Worm (Caenorhabditis elegans) whole organism, mixed stage, embryonic: ENCODE results near the gene csb-1.

ENCODE experiments used
- M03D4.4 ChIP-seq: sonication (generic microtip); optimal IDR thresholded peaks from 2 replicates; lab custom pipeline; 2017; ENCODE audit warnings: mild to moderate bottlenecking, missing genetic modification characterization, missing compliant biosample characterization
- bed-3 ChIP-seq: fragments of 200-800 bp; sonication (Bioruptor generic); optimal IDR thresholded peaks from 3 replicates; lab custom pipeline; 2018; ENCODE audit warnings: mild to moderate bottlenecking, missing genetic modification characterization, moderate library complexity, missing compliant biosample characterization
- blmp-1 ChIP-seq: fragments of 150-350 bp; optimal IDR thresholded peaks from 2 replicates; lab custom pipeline; 2014; ENCODE audit warnings: missing biosample characterization, missing genetic modification characterization
- ceh-39 ChIP-seq: fragments of 150-350 bp; optimal IDR thresholded peaks from 2 replicates; lab custom pipeline; 2014; ENCODE audit warnings: missing biosample characterization, missing genetic modification characterization
- ceh-43 ChIP-seq: fragments of 200-800 bp; sonication (Bioruptor generic); optimal IDR thresholded peaks from 2 replicates; lab custom pipeline; 2018; ENCODE audit warnings: mild to moderate bottlenecking, missing genetic modification characterization, moderate library complexity, missing compliant biosample characterization
- ceh-83 ChIP-seq: fragments of 200-800 bp; sonication (Bioruptor generic); optimal IDR thresholded peaks from 2 replicates; lab custom pipeline; 2018; ENCODE audit warnings: mild to moderate bottlenecking, missing genetic modification characterization, missing compliant biosample characterization
- ces-1 ChIP-seq: fragments of 150-350 bp; optimal IDR thresholded peaks from 2 replicates; lab custom pipeline; 2014; ENCODE audit warnings: missing biosample characterization, missing genetic modification reagents, missing genetic modification characterization
- cnd-1 ChIP-seq: fragments of 200-800 bp; sonication (Bioruptor generic); optimal IDR thresholded peaks from 2 replicates; lab custom pipeline; 2018; ENCODE audit warnings: mild to moderate bottlenecking, missing genetic modification characterization, missing compliant biosample characterization
- drap-1 ChIP-seq: fragments of 200-800 bp; sonication (Bioruptor generic); optimal IDR thresholded peaks from 3 replicates; lab custom pipeline; 2018; ENCODE audit warnings: mild to moderate bottlenecking, missing genetic modification characterization, missing compliant biosample characterization
- elt-1 ChIP-seq: sonication (generic microtip); optimal IDR thresholded peaks from 2 replicates; lab custom pipeline; 2017; ENCODE audit warnings: missing genetic modification characterization, mild to moderate bottlenecking, missing compliant biosample characterization, antibody characterized with exemption, moderate library complexity, borderline replicate concordance; ENCODE audit not compliant: insufficient read depth
- elt-3 ChIP-seq: fragments of 150-350 bp; optimal IDR thresholded peaks from 2 replicates; lab custom pipeline; 2014; ENCODE audit warnings: missing biosample characterization, missing genetic modification characterization
- flh-1 ChIP-seq: fragments of 200-800 bp; sonication (Bioruptor generic); optimal IDR thresholded peaks from 2 replicates; lab custom pipeline; 2018; ENCODE audit warnings: mild to moderate bottlenecking, missing genetic modification characterization, moderate library complexity, missing compliant biosample characterization
- ham-2 ChIP-seq: fragments of 200-800 bp; sonication (Bioruptor generic); optimal IDR thresholded peaks from 2 replicates; lab custom pipeline; 2018; ENCODE audit warnings: mild to moderate bottlenecking, missing genetic modification characterization, missing compliant biosample characterization
- lin-13 ChIP-seq: fragments of 150-350 bp; optimal IDR thresholded peaks from 2 replicates; lab custom pipeline; 2014; ENCODE audit warnings: missing biosample characterization, missing genetic modification characterization
- lin-32 ChIP-seq: fragments of 200-800 bp; sonication (Bioruptor generic); optimal IDR thresholded peaks from 2 replicates; lab custom pipeline; 2018; ENCODE audit warnings: mild to moderate bottlenecking, missing genetic modification characterization, missing compliant biosample characterization
- lsy-2 ChIP-seq: fragments of 150-350 bp; optimal IDR thresholded peaks from 2 replicates; lab custom pipeline; 2014; ENCODE audit warnings: missing biosample characterization, missing genetic modification characterization
- mep-1 ChIP-seq: fragments of 150-350 bp; optimal IDR thresholded peaks from 2 replicates; lab custom pipeline; 2017; ENCODE audit warnings: missing biosample characterization, missing genetic modification reagents, missing genetic modification characterization, inconsistent platforms
- mls-2 ChIP-seq: sonication (generic microtip); optimal IDR thresholded peaks from 2 replicates; lab custom pipeline; 2016; ENCODE audit warnings: mild to moderate bottlenecking, missing genetic modification characterization, moderate library complexity, missing compliant biosample characterization
- nhr-12 ChIP-seq: fragments of 150-350 bp; optimal IDR thresholded peaks from 2 replicates; lab custom pipeline; 2014; ENCODE audit warnings: missing biosample characterization, missing genetic modification characterization
- nhr-2 ChIP-seq: fragments of 150-350 bp; optimal IDR thresholded peaks from 2 replicates; lab custom pipeline; 2014; ENCODE audit warnings: missing biosample characterization, missing genetic modification characterization
- nhr-237 ChIP-seq: fragments of 150-350 bp; optimal IDR thresholded peaks from 2 replicates; lab custom pipeline; 2014; ENCODE audit warnings: missing biosample characterization, missing genetic modification characterization
- nhr-28 ChIP-seq: fragments of 150-350 bp; optimal IDR thresholded peaks from 2 replicates; lab custom pipeline; 2014; ENCODE audit warnings: missing biosample characterization, missing genetic modification characterization
- nhr-76 ChIP-seq: sonication (generic microtip); optimal IDR thresholded peaks from 2 replicates; lab custom pipeline; 2017; ENCODE audit warnings: missing biosample characterization, missing genetic modification characterization
- pha-4 ChIP-seq: fragments of 150-350 bp; optimal IDR thresholded peaks from 2 replicates; lab custom pipeline; 2018; ENCODE audit warnings: missing biosample characterization, missing genetic modification reagents, missing genetic modification characterization
- sptf-1 ChIP-seq: sonication (generic microtip); optimal IDR thresholded peaks from 2 replicates; lab custom pipeline; 2017; ENCODE audit warnings: mild to moderate bottlenecking, missing genetic modification characterization, moderate library complexity, missing compliant biosample characterization
- tbx-8 ChIP-seq: fragments of 200-800 bp; sonication (Bioruptor generic); optimal IDR thresholded peaks from 2 replicates; lab custom pipeline; 2018; ENCODE audit warnings: mild to moderate bottlenecking, missing genetic modification characterization, moderate library complexity, missing compliant biosample characterization
- unc-39 ChIP-seq: fragments of 150-350 bp; optimal IDR thresholded peaks from 2 replicates; lab custom pipeline; 2014; ENCODE audit warnings: missing biosample characterization, missing genetic modification characterization
- unc-62 ChIP-seq: fragments of 150-350 bp; optimal IDR thresholded peaks from 2 replicates; lab custom pipeline; 2014; ENCODE audit warnings: missing biosample characterization, missing genetic modification reagents, missing genetic modification characterization
- zip-8 ChIP-seq: fragments of 150-350 bp; optimal IDR thresholded peaks from 2 replicates; lab custom pipeline; 2014; ENCODE audit warnings: missing biosample characterization, missing genetic modification characterization
- ztf-11 ChIP-seq: fragments of 150-350 bp; optimal IDR thresholded peaks from 2 replicates; lab custom pipeline; 2014; ENCODE audit warnings: missing biosample characterization, missing genetic modification characterization

The csb-1 gene

ce11 chrX:15892525-15892924 is 26.8 kb upstream of the csb-1 start:
- TF ChIP-seq ces-1 (GFP tag; lab: Kevin White, UChicago) (no peak), unc-62 (GFP tag; lab: Kevin White, UChicago) (no peak), flh-1 (GFP tag; lab: Kevin White, UChicago) (no peak), nhr-12 (tag; lab: Kevin White, UChicago) (no peak), zip-8 (no peak)

DNA sequence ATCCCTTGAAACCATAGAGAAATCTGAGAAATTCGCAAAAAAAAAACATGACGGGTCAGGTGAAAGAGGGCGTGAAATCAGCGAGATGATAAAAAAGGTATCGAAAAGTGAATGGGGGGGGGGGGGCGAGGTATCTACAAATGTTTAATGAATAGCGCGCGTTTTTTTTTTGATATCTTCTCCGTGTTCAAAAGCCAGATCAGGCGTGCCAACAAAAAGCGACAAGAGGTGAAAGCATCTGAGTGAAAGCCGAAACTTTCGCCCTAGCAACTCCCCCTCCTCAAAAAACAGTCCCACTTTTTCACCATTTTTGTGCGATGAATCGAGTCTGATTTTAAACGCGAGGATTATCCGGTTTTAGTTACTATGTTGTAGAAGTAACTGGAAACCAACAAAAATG is 22.3 kb upstream of the csb-1 start:
- TF ChIP-seq blmp-1 (tag; lab: Kevin White, UChicago), result no peak
- TF ChIP-seq flh-1 (GFP tag; lab: Kevin White, UChicago), result no peak
- no peak for TF ChIP-seq pha-4 (tag; lab: Kevin White, UChicago)
- no peak for TF ChIP-seq nhr-2 (tag; lab: Kevin White, UChicago)
- no peak for TF ChIP-seq ceh-43 (GFP tag; lab: Kevin White, UChicago)
- no peak for TF ChIP-seq nhr-12 (tag; lab: Kevin White, UChicago)
- TF ChIP-seq unc-39 (tag; lab: Kevin White, UChicago), result no peak
- no peak for TF ChIP-seq cnd-1 (tag; lab: Kevin White, UChicago)
- TF ChIP-seq nhr-28 (tag; lab: Kevin White, UChicago), result no peak
- no peak for TF ChIP-seq ham-2
- TF ChIP-seq tbx-8, result no peak
- no peak for TF ChIP-seq mls-2 (tag; lab: Kevin White, UChicago)
- no peak for TF ChIP-seq sptf-1 (tag; lab: Kevin White, UChicago)
- TF ChIP-seq lsy-2 (tag; lab: Kevin White, UChicago), result no peak

DNA sequence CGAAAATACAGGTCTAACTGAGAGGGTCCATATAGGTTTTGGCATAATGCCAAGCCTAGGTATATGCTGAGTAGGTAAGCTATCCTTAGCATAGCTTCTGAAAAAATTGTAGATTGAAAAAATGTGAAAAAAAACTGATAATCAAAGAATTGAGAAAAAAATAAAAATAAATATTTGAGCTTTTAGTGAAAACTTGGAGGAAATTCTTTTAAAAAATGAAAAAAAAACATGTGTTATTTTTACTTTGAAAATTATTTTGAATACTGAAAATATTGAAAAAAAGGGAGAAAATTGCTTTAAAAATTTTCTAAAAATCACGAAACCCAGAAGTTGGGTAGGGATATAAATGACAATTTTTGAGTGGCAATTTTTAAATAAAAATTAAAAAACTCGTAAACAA is 21.8 kb upstream of the csb-1 start, which contains the start of gene F53H4.3:
F53H4.3 (minus strand) TSS at position 101 of the 400 bp plus-strand sequence.
- TF ChIP-seq M03D4.4 (tag; lab: Kevin White, UChicago), result no peak
- TF ChIP-seq, all 35 proteins: peak for 0

DNA sequence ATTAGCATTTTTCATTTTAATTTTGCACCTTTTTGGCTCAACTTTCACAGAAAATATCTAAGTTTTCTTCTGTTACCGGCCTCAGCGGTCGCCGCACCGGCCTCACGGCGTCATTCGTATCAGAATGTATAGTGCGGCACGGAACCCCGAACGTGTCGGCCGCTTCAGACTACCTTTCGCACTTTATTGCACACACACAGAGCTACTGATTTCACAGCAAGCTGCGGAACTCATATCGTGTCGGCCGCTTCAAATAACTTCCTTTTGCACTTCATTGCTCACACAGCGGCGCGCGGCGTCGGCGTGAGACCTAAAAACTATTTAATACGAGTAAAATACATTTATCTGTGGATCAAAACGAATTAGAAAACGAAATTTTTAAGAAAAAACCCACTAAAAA is 18.8 kb upstream of the csb-1 start:
- TF ChIP-seq sptf-1 (tag; lab: Kevin White, UChicago) (no peak), elt-1 (tag; lab: Kevin White, UChicago) (no peak), elt-3 (no peak), mep-1 (tag; lab: Kevin White, UChicago) (no peak), lin-13 (no peak), ceh-39 (no peak), nhr-2 (tag; lab: Kevin White, UChicago) (no peak), pha-4 (tag; lab: Kevin White, UChicago) (no peak), nhr-76 (tag; lab: Kevin White, UChicago) (no peak), lin-32 (GFP tag; lab: Kevin White, UChicago) (no peak), nhr-237 (tag; lab: Kevin White, UChicago) (no peak), bed-3 (GFP tag; lab: Kevin White, UChicago) (no peak), drap-1 (GFP tag; lab: Kevin White, UChicago) (no peak), cnd-1 (tag; lab: Kevin White, UChicago) (no peak), M03D4.4 (tag; lab: Kevin White, UChicago) (no peak), flh-1 (GFP tag; lab: Kevin White, UChicago) (no peak), ztf-11 (no peak)

ce11 chrX:15881027-15881426 is 15.3 kb upstream of the csb-1 start:
- TF ChIP-seq zip-8, result no peak
- peak; percentile 16 for TF ChIP-seq M03D4.4 (tag; lab: Kevin White, UChicago)
- TF ChIP-seq ham-2, result peak; percentile 53
- TF ChIP-seq sptf-1 (tag; lab: Kevin White, UChicago), result peak; percentile 8
- TF ChIP-seq cnd-1 (tag; lab: Kevin White, UChicago), result no peak
- peak; percentile 22 for TF ChIP-seq pha-4 (tag; lab: Kevin White, UChicago)
- no peak for TF ChIP-seq flh-1 (GFP tag; lab: Kevin White, UChicago)

DNA sequence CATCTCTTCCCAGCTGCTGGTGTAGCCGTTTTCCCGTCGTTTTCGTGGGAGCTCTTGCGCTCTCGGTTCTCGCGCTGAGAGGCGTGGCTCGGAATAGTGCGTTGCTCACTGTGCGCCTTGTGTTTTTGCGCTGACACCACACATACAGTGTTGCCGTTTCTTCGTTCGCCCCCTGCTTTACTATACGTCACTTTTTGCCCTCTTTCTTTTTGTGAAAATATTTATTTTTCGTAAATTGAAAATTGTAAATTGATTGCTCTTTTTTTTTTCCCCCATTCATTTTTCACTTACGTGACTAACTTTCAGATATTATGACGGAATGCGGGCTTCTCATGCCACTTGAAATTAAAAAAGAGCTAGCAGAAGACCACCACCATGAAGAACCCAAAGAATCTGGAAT is 13.1 kb upstream of the csb-1 start, which contains the start of gene gmeb-2:
gmeb-2 (plus strand) TSS at position 301 of the 400 bp plus-strand sequence.
- TF ChIP-seq unc-39 (tag; lab: Kevin White, UChicago) (no peak), lsy-2 (tag; lab: Kevin White, UChicago) (no peak), ceh-83 (GFP tag; lab: Kevin White, UChicago) (no peak), nhr-2 (tag; lab: Kevin White, UChicago) (no peak), nhr-76 (tag; lab: Kevin White, UChicago) (no peak), lin-32 (GFP tag; lab: Kevin White, UChicago) (no peak), mep-1 (tag; lab: Kevin White, UChicago) (no peak), sptf-1 (tag; lab: Kevin White, UChicago) (no peak)
